ENCODE assay signal across 5 fruit fly cellular contexts in the genomic region with DNA sequence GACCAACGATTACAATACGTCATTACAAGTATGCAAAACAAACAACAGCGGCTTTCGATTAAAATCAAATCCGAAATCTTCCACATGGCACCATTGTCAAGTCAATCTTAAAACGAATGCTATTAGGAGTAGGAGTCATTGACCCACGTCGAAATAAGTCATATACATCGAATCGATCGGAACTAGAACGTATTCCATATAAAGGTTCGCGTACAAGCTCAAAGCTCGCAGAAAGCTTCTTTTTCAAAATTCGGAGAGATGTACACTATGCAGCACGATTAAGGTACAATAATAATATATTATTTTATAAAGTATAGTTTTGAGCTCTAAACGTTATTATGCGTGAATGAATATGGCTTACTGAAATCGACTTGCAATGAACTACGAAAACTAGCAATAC.
TF ChIP-seq lines count a peak whose summit lies in the region.

No protein-coding gene starts in this region.

- no peak for TF ChIP-seq CTCF in whole organism, embryonic (GFP tag; optimal IDR thresholded peaks at IDR 0.05; lab: Kevin White, UChicago)

TF ChIP-seq in whole organism, adult, 20 proteins besides CTCF, POLR2A, EP300 and RAD21:
- TF ChIP-seq tj (GFP tag; optimal IDR thresholded peaks at IDR 0.05; lab: Kevin White, UChicago) = no peak
- TF ChIP-seq bab1 (GFP tag; optimal IDR thresholded peaks at IDR 0.05; lab: Kevin White, UChicago) = peak; percentile 46
- no peak for TF ChIP-seq CG1620 (GFP tag; optimal IDR thresholded peaks at IDR 0.05; lab: Kevin White, UChicago)
- TF ChIP-seq kay (GFP tag; lab: Kevin White, UChicago; ENCODE audit: borderline replicate concordance) = peak; percentile 21
- TF ChIP-seq CG7101 (tag; optimal IDR thresholded peaks at IDR 0.05; lab: Kevin White, UChicago) = no peak

TF ChIP-seq in whole organism, embryonic, 481 proteins besides CTCF, POLR2A, EP300 and RAD21:
- no peak for TF ChIP-seq emc (GFP tag; optimal IDR thresholded peaks at IDR 0.05; lab: Kevin White, UChicago)
- TF ChIP-seq ftz-f1 (GFP tag; optimal IDR thresholded peaks at IDR 0.05; lab: Kevin White, UChicago) = peak; percentile 30
- no peak for TF ChIP-seq Mes4 (GFP tag; optimal IDR thresholded peaks at IDR 0.05; lab: Kevin White, UChicago)
- TF ChIP-seq CG13894 (tag; optimal IDR thresholded peaks at IDR 0.05; lab: Kevin White, UChicago) = peak; percentile 62
- TF ChIP-seq Hr78 (GFP tag; optimal IDR thresholded peaks at IDR 0.05; lab: Kevin White, UChicago) = peak in 1 of 2 experiments; percentile 30
- peak; percentile 22 for TF ChIP-seq pita (GFP tag; optimal IDR thresholded peaks at IDR 0.05; lab: Kevin White, UChicago)
- TF ChIP-seq tna (GFP tag; IDR thresholded peaks at IDR 0.05; lab: Robert Waterston, UW; ENCODE audit: partially characterized antibody) = no peak
- TF ChIP-seq chinmo (GFP tag; IDR thresholded peaks at IDR 0.05; lab: Robert Waterston, UW; ENCODE audit: partially characterized antibody) = peak; percentile 46; the same call in 1 of the 4 replicates
- no peak for TF ChIP-seq CG5180 (GFP tag; optimal IDR thresholded peaks at IDR 0.05; lab: Kevin White, UChicago)
- TF ChIP-seq CG2889 (GFP tag; IDR thresholded peaks at IDR 0.05; lab: Robert Waterston, UW) = 0 out of 3 replicates have a peak, but pooled peaks have one; percentile 39

TF ChIP-seq in whole organism, prepupa, 60 proteins besides CTCF, POLR2A, EP300 and RAD21:
- peak; percentile 5 for TF ChIP-seq Eip93F (GFP tag; optimal IDR thresholded peaks at IDR 0.05; lab: Kevin White, UChicago)
- no peak for TF ChIP-seq achi (GFP tag; optimal IDR thresholded peaks at IDR 0.05; lab: Kevin White, UChicago)
- no peak for TF ChIP-seq fd59A (GFP tag; optimal IDR thresholded peaks at IDR 0.05; lab: Kevin White, UChicago)
- no peak for TF ChIP-seq Hr39 (GFP tag; optimal IDR thresholded peaks at IDR 0.05; lab: Kevin White, UChicago)

TF ChIP-seq in whole organism, pupa, 21 proteins besides CTCF, POLR2A, EP300 and RAD21:
- no peak for TF ChIP-seq rn (GFP tag; IDR thresholded peaks at IDR 0.05; lab: Robert Waterston, UW)
- TF ChIP-seq CG17806 (tag; optimal IDR thresholded peaks at IDR 0.05; lab: Kevin White, UChicago) = no peak
- TF ChIP-seq EcR (GFP tag; optimal IDR thresholded peaks at IDR 0.05; lab: Kevin White, UChicago) = peak; percentile 95
- TF ChIP-seq CG13204 (GFP tag; optimal IDR thresholded peaks at IDR 0.05; lab: Kevin White, UChicago) = no peak
- TF ChIP-seq gl (tag; optimal IDR thresholded peaks at IDR 0.05; lab: Kevin White, UChicago) = no peak
- no peak for TF ChIP-seq CG9948 (tag; optimal IDR thresholded peaks at IDR 0.05; lab: Kevin White, UChicago)
- no peak for TF ChIP-seq fd96Ca (GFP tag; IDR thresholded peaks at IDR 0.05; lab: Robert Waterston, UW)

TF ChIP-seq in whole organism, wandering third instar larva, 38 proteins besides CTCF, POLR2A, EP300 and RAD21:
- TF ChIP-seq ey (GFP tag; optimal IDR thresholded peaks at IDR 0.05; lab: Kevin White, UChicago) (no peak), dsf (GFP tag; optimal IDR thresholded peaks at IDR 0.05; lab: Kevin White, UChicago; ENCODE audit: borderline replicate concordance) (no peak), tai (GFP tag; optimal IDR thresholded peaks at IDR 0.05; lab: Kevin White, UChicago) (no peak), Dif (GFP tag; optimal IDR thresholded peaks at IDR 0.05; lab: Kevin White, UChicago; ENCODE audit: partially characterized antibody) (no peak), Myc (optimal IDR thresholded peaks at IDR 0.05; lab: Kevin White, UChicago) (peak; percentile 17), Rel (GFP tag; optimal IDR thresholded peaks at IDR 0.05; lab: Kevin White, UChicago) (no peak), Rel (tag; optimal IDR thresholded peaks at IDR 0.05; lab: Kevin White, UChicago) (no peak), jim (GFP tag; optimal IDR thresholded peaks at IDR 0.05; lab: Kevin White, UChicago) (no peak)
